Worm (Caenorhabditis elegans) whole organism, L1 larva: Measurements from ENCODE around the gene ZK353.3.

Experiments
- F16B12.6 ChIP-seq: fragments of 150-350 bp; optimal IDR thresholded peaks from 2 replicates; lab custom pipeline; 2014; ENCODE audit warnings: missing biosample characterization, missing genetic modification characterization
- alr-1 ChIP-seq: fragments of 200-800 bp; sonication (Bioruptor generic); optimal IDR thresholded peaks from 2 replicates; lab custom pipeline; 2018; ENCODE audit warnings: borderline replicate concordance, mild to moderate bottlenecking, missing genetic modification characterization, missing compliant biosample characterization
- aly-2 ChIP-seq: fragments of 150-350 bp; optimal IDR thresholded peaks from 2 replicates; lab custom pipeline; 2014; ENCODE audit warnings: missing biosample characterization, missing genetic modification characterization
- blmp-1 ChIP-seq: fragments of 150-350 bp; optimal IDR thresholded peaks from 2 replicates; lab custom pipeline; 2014; ENCODE audit warnings: missing biosample characterization, missing genetic modification characterization
- ceh-82 ChIP-seq, 3 experiments: fragments of 150-350 bp in 1 of 3; sonication (generic microtip) in 2 of 3; optimal IDR thresholded peaks; 2 replicates each; lab custom pipeline; 2014 to 2017; ENCODE audit warnings: missing biosample characterization in 3 of 3, missing genetic modification characterization in 3 of 3
- ceh-88 ChIP-seq: fragments of 200-800 bp; sonication (Bioruptor generic); IDR thresholded peaks from 2 replicates; pipeline ENCODE4 v1.3.6; 2022; ENCODE audit warnings: missing genetic modification characterization, missing compliant biosample characterization
- dpl-1 ChIP-seq, 3 experiments: fragments of 150-350 bp in 2 of 3; sonication (generic microtip) in 1 of 3; optimal IDR thresholded peaks; 2 replicates each; lab custom pipeline; 2014 to 2017; ENCODE audit warnings: missing biosample characterization in 3 of 3, missing genetic modification characterization in 3 of 3, missing genetic modification reagents in 3 of 3
- dsc-1 ChIP-seq: sonication (generic microtip); optimal IDR thresholded peaks from 2 replicates; lab custom pipeline; 2016; ENCODE audit warnings: mild to moderate bottlenecking, missing genetic modification characterization, missing compliant biosample characterization
- efl-1 ChIP-seq, 4 experiments: fragments of 150-350 bp; optimal IDR thresholded peaks in 3 of 4; peaks in 1 of 4; 1 replicate in 1 of 4; 2 replicates in 3 of 4; lab custom pipeline; 2014; ENCODE audit warnings: missing biosample characterization in 2 of 4, missing genetic modification characterization in 2 of 4, missing genetic modification reagents in 2 of 4
- elt-2 ChIP-seq: sonication (generic microtip); optimal IDR thresholded peaks from 2 replicates; lab custom pipeline; 2016; ENCODE audit warnings: missing genetic modification characterization, mild to moderate bottlenecking, inconsistent platforms, missing compliant biosample characterization, missing genetic modification reagents
- elt-3 ChIP-seq, 6 experiments: fragments of 150-350 bp in 1 of 6; sonication (generic microtip); optimal IDR thresholded peaks; 2 replicates each; lab custom pipeline; 2017 to 2018; ENCODE audit warnings: missing biosample characterization in 6 of 6, missing genetic modification characterization in 6 of 6, inconsistent platforms in 1 of 6
- ets-5 ChIP-seq: fragments of 200-800 bp; sonication (Bioruptor generic); IDR thresholded peaks from 2 replicates; pipeline ENCODE4 v1.3.6; 2022; ENCODE audit warnings: missing genetic modification characterization, missing compliant biosample characterization
- fkh-10 ChIP-seq: sonication (generic microtip); optimal IDR thresholded peaks from 2 replicates; lab custom pipeline; 2017; ENCODE audit warnings: missing biosample characterization, missing genetic modification reagents, missing genetic modification characterization
- fkh-8 ChIP-seq: sonication (generic microtip); optimal IDR thresholded peaks from 2 replicates; lab custom pipeline; 2016; ENCODE audit warnings: mild to moderate bottlenecking, missing genetic modification characterization, missing compliant biosample characterization
- fos-1 ChIP-seq: fragments of 150-350 bp; optimal IDR thresholded peaks from 2 replicates; lab custom pipeline; 2014; ENCODE audit warnings: missing biosample characterization, missing genetic modification characterization
- hlh-17 ChIP-seq: fragments of 200-800 bp; sonication (Bioruptor generic); optimal IDR thresholded peaks from 2 replicates; lab custom pipeline; 2018; ENCODE audit warnings: missing genetic modification characterization, mild to moderate bottlenecking, missing compliant biosample characterization, moderate library complexity, borderline replicate concordance
- hpl-2 ChIP-seq: fragments of 150-350 bp; optimal IDR thresholded peaks from 2 replicates; lab custom pipeline; 2014; ENCODE audit warnings: missing biosample characterization, missing genetic modification reagents, missing genetic modification characterization
- isw-1 ChIP-seq: fragments of 200-800 bp; sonication (Bioruptor generic); IDR thresholded peaks from 2 replicates; pipeline ENCODE4 v1.3.6; 2022; ENCODE audit warnings: missing genetic modification characterization, missing compliant biosample characterization
- jun-1 ChIP-seq: fragments of 150-350 bp; optimal IDR thresholded peaks from 2 replicates; lab custom pipeline; 2014; ENCODE audit warnings: missing biosample characterization, missing genetic modification reagents, missing genetic modification characterization
- lin-13 ChIP-seq: fragments of 150-350 bp; optimal IDR thresholded peaks from 2 replicates; lab custom pipeline; 2014; ENCODE audit warnings: missing biosample characterization, missing genetic modification reagents, missing genetic modification characterization
- lin-14 ChIP-seq: fragments of 200-800 bp; sonication (Bioruptor generic); optimal IDR thresholded peaks from 2 replicates; lab custom pipeline; 2018; ENCODE audit warnings: mild to moderate bottlenecking, missing genetic modification characterization, moderate library complexity, missing compliant biosample characterization
- lin-15B ChIP-seq: fragments of 150-350 bp; sonication (generic microtip); optimal IDR thresholded peaks from 3 replicates; lab custom pipeline; 2014; ENCODE audit warnings: missing biosample characterization, missing genetic modification characterization
- lin-35 ChIP-seq, 2 experiments: fragments of 150-350 bp; optimal IDR thresholded peaks; 2 replicates each; lab custom pipeline; 2014; ENCODE audit warnings: missing biosample characterization in 2 of 2, missing genetic modification characterization in 2 of 2, missing genetic modification reagents in 2 of 2
- mdl-1 ChIP-seq, 2 experiments: fragments of 150-350 bp; optimal IDR thresholded peaks; 2 replicates each; lab custom pipeline; 2014 to 2017; ENCODE audit warnings: missing biosample characterization in 2 of 2, missing genetic modification characterization in 2 of 2, inconsistent platforms in 1 of 2
- mef-2 ChIP-seq: fragments of 150-350 bp; optimal IDR thresholded peaks from 2 replicates; lab custom pipeline; 2014; ENCODE audit warnings: missing biosample characterization, missing genetic modification characterization
- mep-1 ChIP-seq: fragments of 150-350 bp; optimal IDR thresholded peaks from 2 replicates; lab custom pipeline; 2014; ENCODE audit warnings: missing biosample characterization, missing genetic modification characterization
- nhr-19 ChIP-seq: fragments of 200-800 bp; sonication (Bioruptor generic); conservative IDR thresholded peaks from 2 replicates; pipeline ENCODE4 v1.3.6; 2022; ENCODE audit warnings: missing genetic modification characterization, missing compliant biosample characterization
- nhr-20 ChIP-seq: sonication (generic microtip); optimal IDR thresholded peaks from 2 replicates; lab custom pipeline; 2016; ENCODE audit warnings: mild to moderate bottlenecking, missing genetic modification characterization, missing compliant biosample characterization
- nhr-47 ChIP-seq: sonication (generic microtip); optimal IDR thresholded peaks from 2 replicates; lab custom pipeline; 2016; ENCODE audit warnings: mild to moderate bottlenecking, missing genetic modification characterization, moderate library complexity, missing compliant biosample characterization
- nhr-71 ChIP-seq: sonication (generic microtip); optimal IDR thresholded peaks from 2 replicates; lab custom pipeline; 2016; ENCODE audit warnings: mild to moderate bottlenecking, missing genetic modification characterization, moderate library complexity, missing compliant biosample characterization
- nhr-77 ChIP-seq: fragments of 150-350 bp; optimal IDR thresholded peaks from 2 replicates; lab custom pipeline; 2014; ENCODE audit warnings: missing biosample characterization, missing genetic modification characterization
- nhr-84 ChIP-seq: sonication (generic microtip); optimal IDR thresholded peaks from 2 replicates; lab custom pipeline; 2017; ENCODE audit warnings: missing biosample characterization, missing genetic modification characterization
- nhr-85 ChIP-seq: sonication (generic microtip); peaks from one replicate; lab custom pipeline; 2016; ENCODE audit warnings: missing genetic modification characterization, inconsistent platforms, missing compliant biosample characterization
- nhr-90 ChIP-seq: sonication (generic microtip); optimal IDR thresholded peaks from 2 replicates; lab custom pipeline; 2016; ENCODE audit warnings: mild to moderate bottlenecking, missing genetic modification characterization, missing compliant biosample characterization; ENCODE audit not compliant: poor library complexity
- pax-3 ChIP-seq: fragments of 200-800 bp; sonication (Bioruptor generic); optimal IDR thresholded peaks from 2 replicates; lab custom pipeline; 2018; ENCODE audit warnings: mild to moderate bottlenecking, missing genetic modification characterization, moderate library complexity, missing compliant biosample characterization
- pqm-1 ChIP-seq: sonication (generic microtip); optimal IDR thresholded peaks from 3 replicates; lab custom pipeline; 2017; ENCODE audit warnings: missing biosample characterization, missing genetic modification characterization
- rnt-1 ChIP-seq: sonication (generic microtip); optimal IDR thresholded peaks from 2 replicates; lab custom pipeline; 2016; ENCODE audit warnings: mild to moderate bottlenecking, missing genetic modification characterization, moderate library complexity, missing compliant biosample characterization
- skn-1 ChIP-seq: fragments of 150-350 bp; optimal IDR thresholded peaks from 2 replicates; lab custom pipeline; 2014; ENCODE audit warnings: missing biosample characterization, missing genetic modification characterization
- snpc-4 ChIP-seq: fragments of 150-350 bp; optimal IDR thresholded peaks from 2 replicates; lab custom pipeline; 2014; ENCODE audit warnings: missing biosample characterization, missing genetic modification characterization
- snu-23 ChIP-seq: sonication (generic microtip); optimal IDR thresholded peaks from 2 replicates; lab custom pipeline; 2016; ENCODE audit warnings: missing genetic modification characterization, missing compliant biosample characterization
- swsn-7 ChIP-seq: sonication (generic microtip); optimal IDR thresholded peaks from 2 replicates; lab custom pipeline; 2016; ENCODE audit warnings: missing genetic modification characterization, missing compliant biosample characterization
- tbx-2 ChIP-seq: sonication (generic microtip); optimal IDR thresholded peaks from 2 replicates; lab custom pipeline; 2016; ENCODE audit warnings: missing genetic modification characterization, missing compliant biosample characterization
- tlp-1 ChIP-seq: fragments of 150-350 bp; optimal IDR thresholded peaks from 2 replicates; lab custom pipeline; 2014; ENCODE audit warnings: missing biosample characterization, missing genetic modification characterization
- unc-62 ChIP-seq: fragments of 150-350 bp; optimal IDR thresholded peaks from 2 replicates; lab custom pipeline; 2014; ENCODE audit warnings: missing biosample characterization, missing genetic modification reagents, missing genetic modification characterization
- unc-86 ChIP-seq: sonication (generic microtip); optimal IDR thresholded peaks from 2 replicates; lab custom pipeline; 2016; ENCODE audit warnings: missing genetic modification characterization, missing compliant biosample characterization
- xbp-1 ChIP-seq: sonication (generic microtip); optimal IDR thresholded peaks from 2 replicates; lab custom pipeline; 2016; ENCODE audit warnings: missing genetic modification characterization, missing compliant biosample characterization
- zip-4 ChIP-seq: fragments of 200-800 bp; sonication (Bioruptor generic); optimal IDR thresholded peaks from 2 replicates; lab custom pipeline; 2018; ENCODE audit warnings: mild to moderate bottlenecking, missing genetic modification characterization, moderate library complexity, missing compliant biosample characterization
- ztf-11 ChIP-seq, 2 experiments: sonication (generic microtip); optimal IDR thresholded peaks; 2 replicates each; lab custom pipeline; 2016 to 2017; ENCODE audit warnings: missing genetic modification characterization in 2 of 2, missing biosample characterization in 1 of 2, missing compliant biosample characterization in 1 of 2
- ztf-4 ChIP-seq: fragments of 150-350 bp; optimal IDR thresholded peaks from 2 replicates; lab custom pipeline; 2014; ENCODE audit warnings: missing biosample characterization, missing genetic modification characterization

The ZK353.3 gene

ce11 chrIII:8410747-8411146, 15.0 kb downstream of the ZK353.3 start:
- TF ChIP-seq dsc-1 (tag; lab: Kevin White, UChicago) = no peak
- TF ChIP-seq rnt-1 (tag; lab: Kevin White, UChicago) = no peak
- no peak for TF ChIP-seq alr-1 (tag; lab: Kevin White, UChicago)
- no peak for TF ChIP-seq swsn-7
- no peak for TF ChIP-seq tlp-1 (tag; lab: Kevin White, UChicago)
- no peak for TF ChIP-seq tbx-2 (tag; lab: Kevin White, UChicago)
- no peak for TF ChIP-seq hpl-2 (GFP tag; lab: Kevin White, UChicago)
- no peak for TF ChIP-seq ets-5 (GFP tag; lab: Robert Waterston, UW)
- TF ChIP-seq ceh-82 (tag; optimal IDR thresholded peaks at IDR 0.05; lab: Kevin White, UChicago) = no peak
- TF ChIP-seq nhr-71 (tag; lab: Kevin White, UChicago) = no peak
- no peak for TF ChIP-seq ztf-11 (tag; optimal IDR thresholded peaks at IDR 0.05; lab: Kevin White, UChicago)
- no peak for TF ChIP-seq hlh-17 (GFP tag; lab: Kevin White, UChicago)
- no peak for TF ChIP-seq nhr-84 (tag; lab: Kevin White, UChicago)
- TF ChIP-seq pax-3 (tag; lab: Kevin White, UChicago) = no peak
- TF ChIP-seq nhr-90 = no peak
- no peak for TF ChIP-seq nhr-85
- TF ChIP-seq zip-4 = no peak

- peak; percentile 55 for TF ChIP-seq nhr-20 (tag; lab: Kevin White, UChicago)
- TF ChIP-seq lin-14 (GFP tag; lab: Kevin White, UChicago) = peak; percentile 97
- TF ChIP-seq ceh-82 (tag; optimal IDR thresholded peaks at IDR 0.05; lab: Kevin White, UChicago) = peak; percentile 25 to 63 (median 34)
- no peak for TF ChIP-seq mef-2 (tag; lab: Kevin White, UChicago)
- peak; percentile 57 for TF ChIP-seq jun-1 (tag; lab: Kevin White, UChicago)
- TF ChIP-seq ceh-88 = no peak
- no peak for TF ChIP-seq elt-3 (tag; optimal IDR thresholded peaks at IDR 0.05; lab: Kevin White, UChicago)
- TF ChIP-seq efl-1 (optimal IDR thresholded peaks at IDR 0.05; lab: Kevin White, UChicago) = peak; percentile 58 to 77
- TF ChIP-seq efl-1 (GFP tag; optimal IDR thresholded peaks at IDR 0.05 in 1 of 2; lab: Kevin White, UChicago) = peak; percentile 57 to 77
- peak; percentile 97 for TF ChIP-seq mep-1 (tag; lab: Kevin White, UChicago)
- TF ChIP-seq lin-35 (GFP tag; optimal IDR thresholded peaks at IDR 0.05; lab: Kevin White, UChicago) = peak; percentile 67 to 77
- peak; percentile 7 for TF ChIP-seq zip-4
- peak; percentile 44 for TF ChIP-seq xbp-1
- TF ChIP-seq tbx-2 (tag; lab: Kevin White, UChicago) = peak; percentile 38
- no peak for TF ChIP-seq ets-5 (GFP tag; lab: Robert Waterston, UW)
- TF ChIP-seq fkh-8 (tag; lab: Kevin White, UChicago) = peak; percentile 80
- TF ChIP-seq unc-86 (tag; lab: Kevin White, UChicago) = peak; percentile 66
- peak; percentile 88 for TF ChIP-seq skn-1
- TF ChIP-seq ztf-4 = peak; percentile 15
- peak; percentile 72 for TF ChIP-seq nhr-71 (tag; lab: Kevin White, UChicago)
- peak; percentile 35 for TF ChIP-seq nhr-77 (tag; lab: Kevin White, UChicago)
- peak; percentile 61 for TF ChIP-seq snpc-4 (tag; lab: Kevin White, UChicago)
- peak; percentile 54 for TF ChIP-seq fkh-10 (GFP tag; lab: Kevin White, UChicago)
- peak; percentile 85 for TF ChIP-seq blmp-1 (tag; lab: Kevin White, UChicago)
- TF ChIP-seq snu-23 (GFP tag; lab: Kevin White, UChicago) = peak; percentile 69
- TF ChIP-seq pqm-1 (tag; lab: Kevin White, UChicago) = no peak
- peak; percentile 43 for TF ChIP-seq isw-1 (GFP tag; lab: Robert Waterston, UW)
- TF ChIP-seq nhr-47 (tag; lab: Kevin White, UChicago) = peak; percentile 52
- peak; percentile 63 for TF ChIP-seq fos-1 (tag; lab: Kevin White, UChicago)
- peak; percentile 35 for TF ChIP-seq nhr-19 (GFP tag; lab: Robert Waterston, UW)
- TF ChIP-seq rnt-1 (tag; lab: Kevin White, UChicago) = peak; percentile 19
- TF ChIP-seq swsn-7 = peak; percentile 58
- peak; percentile 24 for TF ChIP-seq elt-2 (tag; lab: Kevin White, UChicago)
- peak; percentile 50 for TF ChIP-seq lin-13
- TF ChIP-seq aly-2 (tag; lab: Kevin White, UChicago) = no peak
- TF ChIP-seq lin-15B (tag; lab: Kevin White, UChicago) = peak; percentile 24
- peak; percentile 57 to 79 (median 58) for TF ChIP-seq dpl-1 (GFP tag; optimal IDR thresholded peaks at IDR 0.05; lab: Kevin White, UChicago)
- no peak for TF ChIP-seq unc-62 (GFP tag; lab: Kevin White, UChicago)
- TF ChIP-seq F16B12.6 = peak; percentile 35
- TF ChIP-seq alr-1 (tag; lab: Kevin White, UChicago) = no peak
- TF ChIP-seq nhr-90 = peak; percentile 22
- TF ChIP-seq mdl-1 (tag; optimal IDR thresholded peaks at IDR 0.05; lab: Kevin White, UChicago) = peak in 1 of 2 experiments; percentile 29
These were observed 16.2 kb downstream of the ZK353.3 start for ce11 chrIII:8411976-8412375.
